Worm (Caenorhabditis elegans) whole organism, L4 larva: ENCODE results near the gene srh-185.

Experiments
- ama-1 ChIP-seq: fragments of 150-350 bp; optimal IDR thresholded peaks from 2 replicates; lab custom pipeline; 2014; ENCODE audit warnings: inconsistent platforms, mixed read lengths
- ces-1 ChIP-seq: fragments of 150-350 bp; sonication (generic microtip); optimal IDR thresholded peaks from 4 replicates; lab custom pipeline; 2014; ENCODE audit warnings: missing biosample characterization, missing genetic modification reagents, missing genetic modification characterization
- fkh-10 ChIP-seq: fragments of 150-350 bp; optimal IDR thresholded peaks from 2 replicates; lab custom pipeline; 2014; ENCODE audit warnings: missing biosample characterization, missing genetic modification reagents, missing genetic modification characterization
- hif-1 ChIP-seq, 2 experiments: sonication (generic microtip); optimal IDR thresholded peaks; 2 replicates each; lab custom pipeline; 2016 to 2017; ENCODE audit warnings: missing compliant biosample characterization in 2 of 2, missing genetic modification characterization in 2 of 2, missing genetic modification reagents in 2 of 2, missing genotype in 2 of 2, mild to moderate bottlenecking in 1 of 2
- nhr-102 ChIP-seq: sonication (generic microtip); optimal IDR thresholded peaks from 2 replicates; lab custom pipeline; 2016; ENCODE audit warnings: mild to moderate bottlenecking, missing genetic modification characterization, moderate library complexity, missing compliant biosample characterization
- nhr-237 ChIP-seq: sonication (generic microtip); optimal IDR thresholded peaks from 2 replicates; lab custom pipeline; 2017; ENCODE audit warnings: missing biosample characterization, missing genetic modification characterization
- nhr-48 ChIP-seq: sonication (generic microtip); optimal IDR thresholded peaks from 2 replicates; lab custom pipeline; 2016; ENCODE audit warnings: mild to moderate bottlenecking, missing genetic modification characterization, missing compliant biosample characterization
- skn-1 ChIP-seq: fragments of 150-350 bp; optimal IDR thresholded peaks from 2 replicates; lab custom pipeline; 2014; ENCODE audit warnings: missing biosample characterization, missing genetic modification characterization
- unc-130 ChIP-seq: sonication (generic microtip); optimal IDR thresholded peaks from 2 replicates; lab custom pipeline; 2016; ENCODE audit warnings: missing genetic modification reagents, missing genetic modification characterization, missing compliant biosample characterization

DNA sequence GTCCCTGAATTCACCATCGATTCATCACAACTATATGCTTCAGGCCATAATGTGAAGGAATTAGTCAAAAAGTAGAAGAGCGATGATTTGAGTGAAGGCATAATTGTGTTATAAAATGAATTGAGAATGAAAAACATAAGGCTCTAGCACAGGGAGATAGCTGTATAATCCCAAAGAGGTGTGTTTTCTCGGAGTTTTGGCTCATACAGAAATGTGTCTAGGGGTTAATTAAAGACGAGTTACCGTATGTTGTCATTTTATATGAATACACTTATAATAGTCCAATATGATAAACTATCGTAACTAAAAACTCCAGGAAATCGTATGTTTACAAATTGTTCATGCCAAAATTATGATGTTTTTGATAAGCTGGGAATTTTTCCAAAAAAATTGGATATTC lies 14.8 kb downstream of the srh-185 start, which contains the start of gene srt-5:
- no peak for TF ChIP-seq fkh-10 (GFP tag; lab: Kevin White, UChicago)
- TF ChIP-seq ces-1 (GFP tag; lab: Kevin White, UChicago): no peak
- TF ChIP-seq hif-1 (tag; optimal IDR thresholded peaks at IDR 0.05; lab: Kevin White, UChicago): no peak
- no peak for TF ChIP-seq nhr-48 (tag; lab: Kevin White, UChicago)
- no peak for TF ChIP-seq skn-1 (tag; lab: Kevin White, UChicago)
- TF ChIP-seq nhr-237 (tag; lab: Kevin White, UChicago): no peak
- TF ChIP-seq unc-130 (GFP tag; lab: Kevin White, UChicago): no peak
- no peak for TF ChIP-seq nhr-102
- TF ChIP-seq ama-1 (lab: Kevin White, UChicago): no peak
